Worm (Caenorhabditis elegans): Measurements from ENCODE around the gene clec-171.

Gene clec-171

ce11 chrIV:1459419-1459818 lies 32.2 kb upstream of the clec-171 start (continued):
- TF ChIP-seq ztf-26 (tag; optimal IDR thresholded peaks at IDR 0.05): peak; percentile 56
- TF ChIP-seq B0336.3 (GFP tag; IDR thresholded peaks at IDR 0.05): peak; percentile 45; the same call in 1 of the 2 replicates
- no peak for TF ChIP-seq K12H6.12 (tag; optimal IDR thresholded peaks at IDR 0.05)
- TF ChIP-seq Y53G8AR.9 (GFP tag; conservative IDR thresholded peaks at IDR 0.05): peak; percentile 73
- peak; percentile 9 for TF ChIP-seq ama-1 (optimal IDR thresholded peaks at IDR 0.05)
- TF ChIP-seq ama-1 (GFP tag; optimal IDR thresholded peaks at IDR 0.05): no peak
- TF ChIP-seq ztf-18 (tag; optimal IDR thresholded peaks at IDR 0.05): no peak
- no peak for TF ChIP-seq let-526 (GFP tag; IDR thresholded peaks at IDR 0.05)
- peak; percentile 34 for TF ChIP-seq ZK185.1 (tag; optimal IDR thresholded peaks at IDR 0.05; ENCODE audit: poor library complexity, severe bottlenecking)

DNA sequence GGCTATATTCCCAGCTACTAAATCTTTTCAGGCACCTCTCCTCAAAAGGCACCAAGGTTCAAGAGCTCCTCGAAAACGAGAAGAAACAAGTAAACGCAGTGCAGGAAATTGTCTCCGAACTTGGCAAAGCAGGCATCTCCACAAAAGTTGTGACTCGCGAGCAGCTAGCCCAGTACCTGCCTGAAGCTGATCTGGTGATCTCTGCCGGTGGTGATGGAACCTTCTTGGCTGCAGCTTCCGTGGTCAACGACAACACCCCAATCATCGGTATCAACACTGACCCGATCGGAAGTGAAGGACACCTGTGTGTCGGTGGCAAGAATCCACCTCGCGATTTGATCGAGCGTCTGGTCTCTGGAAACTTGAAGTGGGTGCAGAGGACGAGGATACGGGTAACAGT lies 31.0 kb upstream of the clec-171 start:
- TF ChIP-seq unc-130 (GFP tag; optimal IDR thresholded peaks at IDR 0.05) (no peak), F37B4.10 (GFP tag; IDR thresholded peaks at IDR 0.05) (0 out of 2 replicates have a peak, but pooled peaks have one; percentile 41), ceh-58 (GFP tag; IDR thresholded peaks at IDR 0.05) (0 out of 2 replicates have a peak, but pooled peaks have one; percentile 30), zfh-2 (GFP tag; conservative IDR thresholded peaks at IDR 0.05) (0 out of 2 replicates have a peak, but pooled peaks have one; percentile 14)

DNA sequence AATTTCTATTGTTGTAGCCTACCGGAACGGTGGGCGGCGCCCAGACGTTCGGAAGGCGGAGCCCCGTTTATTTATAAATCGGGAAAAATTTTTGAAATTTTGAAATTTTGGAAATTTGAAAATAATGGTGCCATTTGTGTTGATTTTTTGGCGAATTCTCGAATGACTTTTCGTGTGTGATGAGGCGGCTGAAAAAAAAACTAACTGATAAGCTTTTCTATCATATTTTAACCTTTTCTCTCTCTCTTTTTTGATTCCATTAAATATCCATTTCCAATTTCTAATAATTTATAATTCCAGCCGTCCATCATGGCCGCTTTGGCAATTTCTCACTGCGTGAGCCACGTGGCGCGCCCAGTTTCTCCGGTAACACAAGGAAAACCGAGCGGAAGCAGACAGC lies 29.6 kb upstream of the clec-171 start, which contains the start of gene nadk-1:
nadk-1 (plus strand) TSS at position 301 of the 400 bp plus-strand sequence.
- TF ChIP-seq B0019.2 (GFP tag; conservative IDR thresholded peaks at IDR 0.05): no peak
- no peak for TF ChIP-seq ztf-25 (GFP tag; IDR thresholded peaks at IDR 0.05)
- TF ChIP-seq lin-26 (GFP tag; IDR thresholded peaks at IDR 0.05): no peak
- TF ChIP-seq pha-4 (tag; optimal IDR thresholded peaks at IDR 0.05): no peak
- no peak for TF ChIP-seq nfya-2 (GFP tag; IDR thresholded peaks at IDR 0.05)
- TF ChIP-seq lin-35 (GFP tag; optimal IDR thresholded peaks at IDR 0.05): no peak
- TF ChIP-seq zfh-2 (GFP tag; conservative IDR thresholded peaks at IDR 0.05): 0 out of 2 replicates have a peak, but pooled peaks have one; percentile 25
- no peak for TF ChIP-seq cebp-1 (GFP tag; IDR thresholded peaks at IDR 0.05)
- no peak for TF ChIP-seq cebp-1 (tag; optimal IDR thresholded peaks at IDR 0.05)
- TF ChIP-seq nhr-80 (tag; optimal IDR thresholded peaks at IDR 0.05): peak; percentile 13
- TF ChIP-seq F57C9.4 (tag; optimal IDR thresholded peaks at IDR 0.05): no peak
- no peak for TF ChIP-seq K11D2.4 (GFP tag; IDR thresholded peaks at IDR 0.05)
- no peak for TF ChIP-seq tbp1 (GFP tag; optimal IDR thresholded peaks at IDR 0.05)
- 0 out of 2 replicates have a peak, but pooled peaks have one; percentile 26 for TF ChIP-seq cebp-2 (GFP tag; IDR thresholded peaks at IDR 0.05)
- TF ChIP-seq attf-5 (GFP tag; optimal IDR thresholded peaks at IDR 0.05): no peak
- TF ChIP-seq mcd-1 (GFP tag; IDR thresholded peaks at IDR 0.05): no peak

- TF ChIP-seq tbp1 (GFP tag; optimal IDR thresholded peaks at IDR 0.05) (peak; percentile 34), dox-1 (GFP tag; IDR thresholded peaks at IDR 0.05) (peak; percentile 20; the same call in 1 of the 2 replicates), mcd-1 (GFP tag; IDR thresholded peaks at IDR 0.05) (0 out of 2 replicates have a peak, but pooled peaks have one; percentile 14), gei-17 (GFP tag; optimal IDR thresholded peaks at IDR 0.05) (no peak), mel-28 (tag; optimal IDR thresholded peaks at IDR 0.05; ENCODE audit: borderline replicate concordance) (no peak), B0336.3 (GFP tag; IDR thresholded peaks at IDR 0.05) (no peak), nhr-80 (tag; optimal IDR thresholded peaks at IDR 0.05) (peak; percentile 69)
Observed at ce11 chrIV:1455006-1455405, 27.8 kb upstream of the clec-171 start.

DNA sequence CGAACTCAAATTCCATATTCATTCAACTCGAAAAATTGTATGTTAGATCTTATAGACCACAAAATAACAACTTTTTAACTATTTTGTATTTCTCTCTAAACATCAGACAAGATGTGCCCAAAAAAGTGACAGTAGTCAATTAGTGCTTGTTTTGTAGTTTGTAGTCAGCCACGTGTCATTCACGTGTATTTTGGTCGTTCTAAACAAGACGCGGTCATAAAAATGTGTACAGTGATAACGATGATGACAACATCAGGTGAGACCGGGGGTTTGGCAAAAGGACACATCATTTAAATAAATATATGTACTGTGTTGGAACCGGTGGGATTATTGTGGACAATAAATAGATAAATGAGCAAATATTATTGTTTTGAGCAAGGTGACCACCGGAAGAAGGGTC lies 27.0 kb upstream of the clec-171 start:
- TF ChIP-seq let-607 (tag; optimal IDR thresholded peaks at IDR 0.05): peak in 1 of 2 experiments; percentile 56
- TF ChIP-seq lin-40 (tag; optimal IDR thresholded peaks at IDR 0.05): peak; percentile 33
- peak; percentile 2 for TF ChIP-seq ztf-26 (tag; optimal IDR thresholded peaks at IDR 0.05)
- no peak for TF ChIP-seq F52B5.7 (tag; optimal IDR thresholded peaks at IDR 0.05)
- peak; percentile 39 for TF ChIP-seq tbp1 (GFP tag; optimal IDR thresholded peaks at IDR 0.05)
- peak; percentile 67 for TF ChIP-seq atf-7 (tag; optimal IDR thresholded peaks at IDR 0.05)
- no peak for TF ChIP-seq lin-26 (GFP tag; IDR thresholded peaks at IDR 0.05)
- TF ChIP-seq repo-1 (tag; optimal IDR thresholded peaks at IDR 0.05): no peak
- TF ChIP-seq dpl-1 (GFP tag; optimal IDR thresholded peaks at IDR 0.05): no peak
- no peak for TF ChIP-seq madf-8 (GFP tag; conservative IDR thresholded peaks at IDR 0.05)
- TF ChIP-seq cebp-1 (GFP tag; IDR thresholded peaks at IDR 0.05): no peak
- TF ChIP-seq cebp-1 (tag; optimal IDR thresholded peaks at IDR 0.05): peak; percentile 24
- TF ChIP-seq ets-4 (GFP tag; optimal IDR thresholded peaks at IDR 0.05): no peak
- 0 out of 2 replicates have a peak, but pooled peaks have one; percentile 22 for TF ChIP-seq Y95B8A.8 (GFP tag; IDR thresholded peaks at IDR 0.05)
- peak; percentile 65 for TF ChIP-seq nhr-80 (tag; optimal IDR thresholded peaks at IDR 0.05)
- TF ChIP-seq somi-1 (GFP tag; optimal IDR thresholded peaks at IDR 0.05): peak; percentile 5
- 0 out of 2 replicates have a peak, but pooled peaks have one; percentile 15 for TF ChIP-seq B0336.3 (GFP tag; IDR thresholded peaks at IDR 0.05)
- peak; percentile 5; the same call in 1 of the 2 replicates for TF ChIP-seq hmg-1.2 (GFP tag; IDR thresholded peaks at IDR 0.05)
